Worm (Caenorhabditis elegans) whole organism, late embryonic: ENCODE results near the gene ptp-1.

Experiments used
- C08G9.2 ChIP-seq: sonication (generic microtip); optimal IDR thresholded peaks from 2 replicates; lab custom pipeline; 2016; ENCODE audit warnings: mild to moderate bottlenecking, missing genetic modification characterization, moderate library complexity, missing compliant biosample characterization
- K02D7.2 ChIP-seq: sonication (generic microtip); optimal IDR thresholded peaks from 2 replicates; lab custom pipeline; 2017; ENCODE audit warnings: mild to moderate bottlenecking, missing genetic modification characterization, missing compliant biosample characterization
- Y22D7AL.16 ChIP-seq: sonication (generic microtip); optimal IDR thresholded peaks from 2 replicates; lab custom pipeline; 2016; ENCODE audit warnings: missing genetic modification characterization, missing compliant biosample characterization
- ama-1 ChIP-seq: fragments of 150-350 bp; optimal IDR thresholded peaks from 2 replicates; lab custom pipeline; 2014
- ceh-14 ChIP-seq: sonication (generic microtip); optimal IDR thresholded peaks from 2 replicates; lab custom pipeline; 2016; ENCODE audit warnings: missing genotype, missing genetic modification characterization, missing compliant biosample characterization
- ceh-2 ChIP-seq: sonication (generic microtip); optimal IDR thresholded peaks from 2 replicates; lab custom pipeline; 2016; ENCODE audit warnings: missing genotype, missing genetic modification characterization, missing compliant biosample characterization
- ceh-22 ChIP-seq: sonication (generic microtip); optimal IDR thresholded peaks from 2 replicates; lab custom pipeline; 2017; ENCODE audit warnings: missing biosample characterization, missing genetic modification characterization
- ceh-24 ChIP-seq: sonication (generic microtip); optimal IDR thresholded peaks from 2 replicates; lab custom pipeline; 2016; ENCODE audit warnings: mild to moderate bottlenecking, missing genetic modification characterization, missing compliant biosample characterization
- ceh-31 ChIP-seq: sonication (generic microtip); optimal IDR thresholded peaks from 2 replicates; lab custom pipeline; 2016; ENCODE audit warnings: missing genetic modification characterization, missing compliant biosample characterization
- ceh-34 ChIP-seq: sonication (generic microtip); optimal IDR thresholded peaks from 2 replicates; lab custom pipeline; 2016; ENCODE audit warnings: mild to moderate bottlenecking, missing genetic modification characterization, missing compliant biosample characterization
- che-1 ChIP-seq: sonication (generic microtip); optimal IDR thresholded peaks from 2 replicates; lab custom pipeline; 2016; ENCODE audit warnings: mild to moderate bottlenecking, missing genetic modification characterization, missing compliant biosample characterization
- dve-1 ChIP-seq: sonication (generic microtip); optimal IDR thresholded peaks from 2 replicates; lab custom pipeline; 2017; ENCODE audit warnings: antibody characterized with exemption, mild to moderate bottlenecking, missing genetic modification characterization, missing compliant biosample characterization
- elt-2 ChIP-seq: sonication (generic microtip); optimal IDR thresholded peaks from 2 replicates; lab custom pipeline; 2016; ENCODE audit warnings: missing genetic modification reagents, missing genetic modification characterization, missing compliant biosample characterization
- elt-4 ChIP-seq: sonication (generic microtip); optimal IDR thresholded peaks from 2 replicates; lab custom pipeline; 2016; ENCODE audit warnings: missing genetic modification characterization, missing compliant biosample characterization
- ets-4 ChIP-seq: sonication (generic microtip); optimal IDR thresholded peaks from 2 replicates; lab custom pipeline; 2016; ENCODE audit warnings: missing genetic modification characterization, missing compliant biosample characterization
- fax-1 ChIP-seq: sonication (generic microtip); optimal IDR thresholded peaks from 2 replicates; lab custom pipeline; 2016; ENCODE audit warnings: missing genotype, missing genetic modification characterization, missing compliant biosample characterization
- fkh-10 ChIP-seq: fragments of 150-350 bp; optimal IDR thresholded peaks from 2 replicates; lab custom pipeline; 2014; ENCODE audit warnings: missing biosample characterization, missing genetic modification reagents, missing genetic modification characterization
- gmeb-2 ChIP-seq: sonication (generic microtip); optimal IDR thresholded peaks from 2 replicates; lab custom pipeline; 2016; ENCODE audit warnings: missing genetic modification characterization, inconsistent platforms, missing compliant biosample characterization
- hlh-15 ChIP-seq: sonication (generic microtip); optimal IDR thresholded peaks from 2 replicates; lab custom pipeline; 2016; ENCODE audit warnings: missing genetic modification characterization, missing compliant biosample characterization
- hlh-30 ChIP-seq: sonication (generic microtip); optimal IDR thresholded peaks from 2 replicates; lab custom pipeline; 2017; ENCODE audit warnings: antibody characterized with exemption, missing genetic modification characterization, missing compliant biosample characterization; ENCODE audit not compliant: insufficient read depth
- hlh-8 ChIP-seq: sonication (generic microtip); optimal IDR thresholded peaks from 2 replicates; lab custom pipeline; 2016; ENCODE audit warnings: missing genotype, missing genetic modification characterization, missing compliant biosample characterization
- nfya-1 ChIP-seq: sonication (generic microtip); optimal IDR thresholded peaks from 2 replicates; lab custom pipeline; 2017; ENCODE audit warnings: missing genetic modification characterization, mild to moderate bottlenecking, missing compliant biosample characterization, antibody characterized with exemption, moderate library complexity
- nhr-232 ChIP-seq: sonication (generic microtip); optimal IDR thresholded peaks from 2 replicates; lab custom pipeline; 2016; ENCODE audit warnings: missing genetic modification characterization, missing compliant biosample characterization
- odd-2 ChIP-seq: sonication (generic microtip); optimal IDR thresholded peaks from 2 replicates; lab custom pipeline; 2017; ENCODE audit warnings: antibody characterized with exemption, mild to moderate bottlenecking, missing genetic modification characterization, missing compliant biosample characterization
- pha-2 ChIP-seq: sonication (generic microtip); optimal IDR thresholded peaks from 2 replicates; lab custom pipeline; 2017; ENCODE audit warnings: mild to moderate bottlenecking, missing genetic modification characterization, missing compliant biosample characterization
- pha-4 ChIP-seq: fragments of 150-350 bp; optimal IDR thresholded peaks from 2 replicates; lab custom pipeline; 2018; ENCODE audit warnings: missing biosample characterization, missing genetic modification reagents, missing genetic modification characterization
- ref-2 ChIP-seq: sonication (generic microtip); optimal IDR thresholded peaks from 2 replicates; lab custom pipeline; 2016; ENCODE audit warnings: missing genetic modification characterization, missing compliant biosample characterization
- sdc-2 ChIP-seq: sonication (generic microtip); optimal IDR thresholded peaks from 2 replicates; lab custom pipeline; 2016; ENCODE audit warnings: missing genotype, missing genetic modification characterization, missing compliant biosample characterization
- sox-4 ChIP-seq: sonication (generic microtip); optimal IDR thresholded peaks from 2 replicates; lab custom pipeline; 2017; ENCODE audit warnings: mild to moderate bottlenecking, missing genetic modification characterization, inconsistent platforms, missing compliant biosample characterization
- tbx-2 ChIP-seq: sonication (generic microtip); optimal IDR thresholded peaks from 2 replicates; lab custom pipeline; 2016; ENCODE audit warnings: missing genetic modification characterization, missing compliant biosample characterization
- ttx-3 ChIP-seq: sonication (generic microtip); optimal IDR thresholded peaks from 2 replicates; lab custom pipeline; 2016; ENCODE audit warnings: missing genetic modification reagents, missing genetic modification characterization, missing compliant biosample characterization
- unc-3 ChIP-seq, 2 experiments: fragments of 200-800 bp in 1 of 2; sonication (Bioruptor generic) in 1 of 2; sonication (generic microtip) in 1 of 2; conservative IDR thresholded peaks in 1 of 2; optimal IDR thresholded peaks in 1 of 2; 2 replicates each; pipeline versions ENCODE4 v1.3.6 to Lab custom; 2016 to 2022; ENCODE audit warnings: missing compliant biosample characterization in 2 of 2, missing genetic modification characterization in 2 of 2, missing genetic modification reagents in 1 of 2
- zip-5 ChIP-seq: sonication (generic microtip); optimal IDR thresholded peaks from 2 replicates; lab custom pipeline; 2016; ENCODE audit warnings: missing genetic modification characterization, missing compliant biosample characterization
- ztf-16 ChIP-seq: sonication (generic microtip); optimal IDR thresholded peaks from 2 replicates; lab custom pipeline; 2017; ENCODE audit warnings: missing genetic modification characterization, missing compliant biosample characterization

Gene ptp-1

ce11 chrIII:3623772-3624171 is 33.2 kb downstream of the ptp-1 start:
- peak; percentile 68 for TF ChIP-seq sdc-2 (tag; lab: Kevin White, UChicago)
- TF ChIP-seq ref-2: peak; percentile 34
- no peak for TF ChIP-seq K02D7.2 (tag; lab: Kevin White, UChicago)
- no peak for TF ChIP-seq dve-1 (tag; lab: Kevin White, UChicago)
- TF ChIP-seq C08G9.2 (tag; lab: Kevin White, UChicago): peak; percentile 45
- peak; percentile 61 for TF ChIP-seq ceh-31
- no peak for TF ChIP-seq ceh-24 (tag; lab: Kevin White, UChicago)
- TF ChIP-seq elt-2 (tag; lab: Kevin White, UChicago): peak; percentile 61
- TF ChIP-seq ceh-14 (tag; lab: Kevin White, UChicago): no peak
- TF ChIP-seq ztf-16 (tag; lab: Kevin White, UChicago): no peak
- TF ChIP-seq pha-2: no peak
- peak; percentile 80 for TF ChIP-seq hlh-30 (tag; lab: Kevin White, UChicago)
- peak; percentile 25 for TF ChIP-seq ceh-2
- TF ChIP-seq ceh-34 (tag; lab: Kevin White, UChicago): peak; percentile 39
- peak; percentile 31 for TF ChIP-seq nhr-232
- no peak for TF ChIP-seq fax-1 (tag; lab: Kevin White, UChicago)
- peak; percentile 45 for TF ChIP-seq tbx-2 (tag; lab: Kevin White, UChicago)
- no peak for TF ChIP-seq sox-4 (tag; lab: Kevin White, UChicago)
- peak; percentile 35 for TF ChIP-seq nfya-1 (tag; lab: Kevin White, UChicago)
- TF ChIP-seq fkh-10 (GFP tag; lab: Kevin White, UChicago): no peak

- TF ChIP-seq ets-4 (tag; lab: Kevin White, UChicago) (no peak), hlh-8 (tag; lab: Kevin White, UChicago) (no peak), Y22D7AL.16 (tag; lab: Kevin White, UChicago) (no peak), gmeb-2 (tag; lab: Kevin White, UChicago) (no peak), ceh-22 (tag; lab: Kevin White, UChicago) (no peak), ttx-3 (tag; lab: Kevin White, UChicago) (no peak), ama-1 (lab: Kevin White, UChicago) (no peak), ceh-14 (tag; lab: Kevin White, UChicago) (no peak), nfya-1 (tag; lab: Kevin White, UChicago) (no peak), unc-3 (GFP tag; conservative IDR thresholded peaks at IDR 0.05; lab: Robert Waterston, UW) (no peak), unc-3 (tag; optimal IDR thresholded peaks at IDR 0.05; lab: Kevin White, UChicago) (no peak), zip-5 (tag; lab: Kevin White, UChicago) (no peak), ceh-2 (no peak), hlh-30 (tag; lab: Kevin White, UChicago) (no peak), pha-4 (tag; lab: Kevin White, UChicago) (no peak)
Observed at ce11 chrIII:3627042-3627441, 36.5 kb downstream of the ptp-1 start, which contains the start of gene sel-8. Gene sel-8, minus strand, starts transcription at chrIII:3627142.

- TF ChIP-seq elt-2 (tag; lab: Kevin White, UChicago) (peak; percentile 81), zip-5 (tag; lab: Kevin White, UChicago) (no peak)
Observed at ce11 chrIII:3630337-3630736, 39.8 kb downstream of the ptp-1 start, which contains the start of gene mrps-31. Gene mrps-31, minus strand, starts transcription at chrIII:3630372.

- TF ChIP-seq ref-2 (no peak), odd-2 (tag; lab: Kevin White, UChicago) (no peak), che-1 (tag; lab: Kevin White, UChicago) (no peak), sdc-2 (tag; lab: Kevin White, UChicago) (no peak), elt-2 (tag; lab: Kevin White, UChicago) (no peak), hlh-15 (no peak), elt-4 (tag; lab: Kevin White, UChicago) (no peak), ets-4 (tag; lab: Kevin White, UChicago) (no peak)
Observed at ce11 chrIII:3632379-3632778, 41.9 kb downstream of the ptp-1 start.
